Worm (Caenorhabditis elegans): ENCODE data around the gene srg-25.

DNA sequence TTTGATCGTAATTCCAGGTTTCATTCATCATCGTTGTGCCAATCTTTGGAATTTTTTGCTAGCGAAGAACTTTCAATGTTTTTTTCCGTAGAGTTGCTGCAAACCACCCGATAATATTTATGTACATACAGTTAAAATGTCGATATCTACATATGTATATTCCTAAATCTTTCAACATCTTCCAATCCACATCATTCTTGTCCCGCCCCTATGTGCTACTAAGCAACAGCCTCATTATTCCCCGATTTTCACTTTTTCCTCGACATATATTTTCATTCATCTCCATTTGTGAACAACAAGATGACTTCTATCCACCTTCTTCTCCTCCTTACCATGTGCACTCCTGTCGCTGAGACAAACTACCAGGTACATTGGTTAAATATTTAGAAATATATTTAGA lies 26.8 kb upstream of the srg-25 start, which contains the start of gene C35A11.3:
- TF ChIP-seq med-1 (GFP tag; optimal IDR thresholded peaks at IDR 0.05; ENCODE audit: insufficient read depth) = no peak
- no peak for TF ChIP-seq ztf-29 (GFP tag; IDR thresholded peaks at IDR 0.05)
- no peak for TF ChIP-seq ref-1 (GFP tag; conservative IDR thresholded peaks at IDR 0.05)
- no peak for TF ChIP-seq T22C8.4 (GFP tag; IDR thresholded peaks at IDR 0.05)
